Worm (Caenorhabditis elegans): Measurements from ENCODE around the gene ZK377.15.

Gene ZK377.15

ce11 chrX:3495776-3496175 lies 30.1 kb upstream of the ZK377.15 start, which contains the start of gene glt-1:
Gene glt-1 (plus strand): TSS chrX:3496026.
- TF ChIP-seq nhr-23 (tag; optimal IDR thresholded peaks at IDR 0.05): peak; percentile 39
- no peak for TF ChIP-seq egl-5 (tag; optimal IDR thresholded peaks at IDR 0.05)

- TF ChIP-seq unc-62 (GFP tag; optimal IDR thresholded peaks at IDR 0.05) (peak; percentile 1), egl-5 (tag; optimal IDR thresholded peaks at IDR 0.05) (peak; percentile 38), lin-39 (tag; optimal IDR thresholded peaks at IDR 0.05) (no peak)
These were observed 28.9 kb upstream of the ZK377.15 start for ce11 chrX:3494634-3495033.

DNA sequence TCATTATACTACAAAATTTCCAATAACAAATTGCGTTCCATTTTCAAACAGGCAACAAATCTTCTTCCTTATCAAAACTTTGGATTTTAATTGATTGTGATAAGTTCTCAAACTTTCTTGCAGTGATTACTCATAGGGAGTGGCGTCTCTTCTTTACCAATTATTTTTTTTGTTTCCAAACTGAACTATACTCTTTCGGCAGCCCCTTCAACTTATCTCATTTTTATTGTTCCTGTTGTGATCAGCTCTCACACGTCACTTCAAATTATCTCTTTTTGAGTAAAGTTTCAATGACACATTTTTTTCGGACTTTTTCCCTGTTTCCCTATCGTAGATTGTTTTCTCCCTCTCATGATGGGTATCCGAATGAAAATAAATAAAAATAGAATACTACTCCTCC lies 26.7 kb upstream of the ZK377.15 start:
- TF ChIP-seq egl-27 (tag; optimal IDR thresholded peaks at IDR 0.05): no peak
- no peak for TF ChIP-seq tbx-2 (tag; optimal IDR thresholded peaks at IDR 0.05)
- no peak for TF ChIP-seq nhr-237 (tag; optimal IDR thresholded peaks at IDR 0.05)
- no peak for TF ChIP-seq mml-1 (tag; optimal IDR thresholded peaks at IDR 0.05)
- no peak for TF ChIP-seq eor-1 (tag; optimal IDR thresholded peaks at IDR 0.05)
- no peak for TF ChIP-seq R02D3.7 (tag; optimal IDR thresholded peaks at IDR 0.05)
- TF ChIP-seq jun-1 (tag; optimal IDR thresholded peaks at IDR 0.05): no peak
- no peak for TF ChIP-seq mdl-1 (tag; optimal IDR thresholded peaks at IDR 0.05)
- TF ChIP-seq unc-62 (GFP tag; optimal IDR thresholded peaks at IDR 0.05): no peak
- TF ChIP-seq pha-4 (tag; optimal IDR thresholded peaks at IDR 0.05): no peak
- TF ChIP-seq skn-1 (tag; optimal IDR thresholded peaks at IDR 0.05): no peak
- no peak for TF ChIP-seq fkh-10 (GFP tag; optimal IDR thresholded peaks at IDR 0.05)
- no peak for TF ChIP-seq nhr-43 (tag; optimal IDR thresholded peaks at IDR 0.05; ENCODE audit: poor library complexity, severe bottlenecking)
- no peak for TF ChIP-seq aly-2 (tag; optimal IDR thresholded peaks at IDR 0.05)
- no peak for TF ChIP-seq ZK546.5 (tag; optimal IDR thresholded peaks at IDR 0.05)
- TF ChIP-seq nhr-77 (tag; optimal IDR thresholded peaks at IDR 0.05): no peak
- TF ChIP-seq nhr-25 (tag; optimal IDR thresholded peaks at IDR 0.05): no peak
- TF ChIP-seq lin-15B (tag; optimal IDR thresholded peaks at IDR 0.05): no peak
- no peak for TF ChIP-seq pqm-1 (tag; optimal IDR thresholded peaks at IDR 0.05)
- TF ChIP-seq lsy-12 (tag; optimal IDR thresholded peaks at IDR 0.05): no peak

- no peak for TF ChIP-seq aly-2 (tag; optimal IDR thresholded peaks at IDR 0.05)
- no peak for TF ChIP-seq unc-62 (GFP tag; optimal IDR thresholded peaks at IDR 0.05)
- no peak for TF ChIP-seq eor-1 (tag; optimal IDR thresholded peaks at IDR 0.05)
- no peak for TF ChIP-seq nhr-28 (tag; optimal IDR thresholded peaks at IDR 0.05)
- no peak for TF ChIP-seq hmg-11 (tag; optimal IDR thresholded peaks at IDR 0.05)
- no peak for TF ChIP-seq pqm-1 (tag; optimal IDR thresholded peaks at IDR 0.05)
These were observed 23.3 kb upstream of the ZK377.15 start, which contains the start of gene C12D12.3 for ce11 chrX:3488993-3489392. Gene C12D12.3 (plus strand): TSS chrX:3489293.

ce11 chrX:3488074-3488688 lies 22.5 kb upstream of the ZK377.15 start:
- TF ChIP-seq nhr-76 (tag; optimal IDR thresholded peaks at IDR 0.05): no peak
- peak; percentile 12 for TF ChIP-seq lin-39 (tag; optimal IDR thresholded peaks at IDR 0.05)
- TF ChIP-seq egl-5 (tag; optimal IDR thresholded peaks at IDR 0.05): peak; percentile 24
- TF ChIP-seq hmg-11 (tag; optimal IDR thresholded peaks at IDR 0.05): no peak
- TF ChIP-seq jun-1 (tag; optimal IDR thresholded peaks at IDR 0.05): no peak

DNA sequence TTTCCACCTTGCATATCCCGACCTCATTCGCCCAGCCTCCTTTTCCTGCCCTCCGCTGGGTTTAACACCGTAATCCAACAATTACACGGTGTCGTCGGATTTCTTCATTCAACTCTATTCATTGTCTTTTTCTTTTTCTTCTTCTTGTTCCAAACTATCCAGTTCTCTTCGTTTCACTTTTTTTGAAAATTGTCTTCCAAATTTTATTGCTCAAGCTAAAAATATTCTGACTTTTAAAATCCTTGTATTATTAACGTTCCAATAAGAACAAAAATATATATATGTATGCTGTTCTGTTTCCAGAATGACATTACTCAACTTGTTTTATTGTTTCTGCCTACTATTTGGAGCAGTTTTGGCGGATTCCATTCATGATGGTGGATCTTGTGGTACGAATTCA lies 14.3 kb upstream of the ZK377.15 start, which contains the start of gene wrt-6:
TSS of gene wrt-6 (plus strand) at position 301 of the 400 bp plus-strand sequence.
- no peak for TF ChIP-seq nhr-237 (tag; optimal IDR thresholded peaks at IDR 0.05)
- no peak for TF ChIP-seq elt-1 (tag; optimal IDR thresholded peaks at IDR 0.05)
- TF ChIP-seq lsy-12 (tag; optimal IDR thresholded peaks at IDR 0.05): no peak
- no peak for TF ChIP-seq nhr-76 (tag; optimal IDR thresholded peaks at IDR 0.05)
- no peak for TF ChIP-seq daf-12 (tag; optimal IDR thresholded peaks at IDR 0.05)
- no peak for TF ChIP-seq nfya-1 (tag; optimal IDR thresholded peaks at IDR 0.05; ENCODE audit: insufficient read depth)
- no peak for TF ChIP-seq pha-4 (tag; optimal IDR thresholded peaks at IDR 0.05)
- no peak for TF ChIP-seq ztf-4 (tag; optimal IDR thresholded peaks at IDR 0.05)
- TF ChIP-seq ceh-82 (tag; optimal IDR thresholded peaks at IDR 0.05): no peak
- TF ChIP-seq ama-1 (optimal IDR thresholded peaks at IDR 0.05): no peak
- TF ChIP-seq nhr-28 (tag; optimal IDR thresholded peaks at IDR 0.05): no peak
- no peak for TF ChIP-seq mml-1 (tag; optimal IDR thresholded peaks at IDR 0.05)
- no peak for TF ChIP-seq nhr-11 (tag; optimal IDR thresholded peaks at IDR 0.05)
- TF ChIP-seq aly-2 (tag; optimal IDR thresholded peaks at IDR 0.05): no peak
- TF ChIP-seq tbx-2 (tag; optimal IDR thresholded peaks at IDR 0.05): no peak
- TF ChIP-seq ceh-28 (tag; optimal IDR thresholded peaks at IDR 0.05): no peak
- TF ChIP-seq unc-62 (GFP tag; optimal IDR thresholded peaks at IDR 0.05): no peak
